Worm (Caenorhabditis elegans): ENCODE data around the gene F53C3.6.

The F53C3.6 gene

DNA sequence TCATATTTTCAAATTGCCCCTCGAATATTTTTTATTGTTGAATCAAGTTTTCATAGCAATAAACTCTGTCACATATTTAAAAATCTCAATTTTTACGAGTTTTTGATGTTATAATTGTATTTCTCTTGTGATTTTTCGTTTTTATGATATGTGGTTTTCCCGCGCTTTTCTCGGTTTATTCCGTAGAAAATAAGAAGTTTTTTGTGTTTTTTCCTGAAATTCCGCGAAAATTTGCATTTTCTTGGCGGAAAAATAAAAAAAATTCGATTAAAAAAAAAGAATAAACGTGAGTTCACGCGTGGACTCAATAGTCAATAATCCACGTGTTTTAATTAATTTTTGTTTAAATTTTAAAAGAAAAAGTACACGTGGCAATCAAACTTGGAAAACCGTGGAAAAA, 38.0 kb downstream of the F53C3.6 start:
- TF ChIP-seq F33H1.4 (GFP tag; IDR thresholded peaks at IDR 0.05) (peak; percentile 62), hrde-1 (tag; optimal IDR thresholded peaks at IDR 0.05; ENCODE audit: borderline replicate concordance) (peak; percentile 33), lsl-1 (GFP tag; optimal IDR thresholded peaks at IDR 0.05) (peak; percentile 46), madf-3 (GFP tag; IDR thresholded peaks at IDR 0.05) (no peak), lir-1 (GFP tag; conservative IDR thresholded peaks at IDR 0.05) (no peak), dpl-1 (GFP tag; optimal IDR thresholded peaks at IDR 0.05) (peak; percentile 33), D2030.7 (GFP tag; IDR thresholded peaks at IDR 0.05) (peak; percentile 49), hsf-1 (GFP tag; IDR thresholded peaks at IDR 0.05) (peak; percentile 69; the same call in 1 of the 2 replicates), nhr-179 (tag; optimal IDR thresholded peaks at IDR 0.05) (no peak), F57C9.4 (tag; optimal IDR thresholded peaks at IDR 0.05) (no peak), ztf-18 (tag; optimal IDR thresholded peaks at IDR 0.05) (no peak), madf-6 (GFP tag; IDR thresholded peaks at IDR 0.05) (peak; percentile 77), madf-8 (GFP tag; conservative IDR thresholded peaks at IDR 0.05) (peak; percentile 82), xnd-1 (tag; optimal IDR thresholded peaks at IDR 0.05) (peak; percentile 62), ceh-91 (GFP tag; IDR thresholded peaks at IDR 0.05) (peak; percentile 67; the same call in 1 of the 2 replicates), snpc-3.4 (tag; optimal IDR thresholded peaks at IDR 0.05) (peak; percentile 31), attf-5 (GFP tag; optimal IDR thresholded peaks at IDR 0.05) (no peak), nfya-2 (GFP tag; IDR thresholded peaks at IDR 0.05) (no peak), F57A8.1 (GFP tag; optimal IDR thresholded peaks at IDR 0.05) (no peak), him-1 (tag; optimal IDR thresholded peaks at IDR 0.05) (peak; percentile 26), efl-1 (GFP tag; optimal IDR thresholded peaks at IDR 0.05) (peak; percentile 82), egrh-3 (GFP tag; IDR thresholded peaks at IDR 0.05) (no peak), C06A6.2 (GFP tag; conservative IDR thresholded peaks at IDR 0.05) (no peak)

ce11 chrII:3947404-3947803, 49.5 kb downstream of the F53C3.6 start:
- no peak for TF ChIP-seq F37B4.10 (GFP tag; IDR thresholded peaks at IDR 0.05)
- TF ChIP-seq nhr-27 (tag; optimal IDR thresholded peaks at IDR 0.05), result no peak
- no peak for TF ChIP-seq attf-3 (GFP tag; conservative IDR thresholded peaks at IDR 0.05)

DNA sequence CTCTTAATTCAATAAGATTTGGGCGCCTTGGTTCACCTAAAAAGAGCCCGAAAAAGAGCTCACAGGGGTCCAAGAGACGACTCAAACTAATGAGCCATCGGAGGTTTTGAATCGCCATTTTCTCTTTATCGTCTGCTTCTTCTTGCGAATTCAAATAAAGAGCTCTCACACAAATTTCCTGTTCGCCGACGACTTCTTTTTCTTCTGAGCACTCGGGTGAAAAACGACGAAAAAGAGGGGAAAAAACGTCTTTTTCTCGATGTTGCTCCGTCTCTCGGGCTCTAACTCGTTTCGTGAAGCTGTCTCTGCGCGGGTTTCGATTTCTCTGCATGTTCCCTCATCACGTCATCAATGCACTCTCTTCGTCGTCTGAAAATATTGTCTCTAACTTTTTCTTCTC, 50.6 kb downstream of the F53C3.6 start:
- no peak for TF ChIP-seq ztf-6 (GFP tag; IDR thresholded peaks at IDR 0.05)
- TF ChIP-seq ztf-28 (GFP tag; IDR thresholded peaks at IDR 0.05), result no peak
- no peak for TF ChIP-seq hrde-1 (tag; optimal IDR thresholded peaks at IDR 0.05; ENCODE audit: borderline replicate concordance)
- TF ChIP-seq zim-3 (tag; optimal IDR thresholded peaks at IDR 0.05), result no peak

DNA sequence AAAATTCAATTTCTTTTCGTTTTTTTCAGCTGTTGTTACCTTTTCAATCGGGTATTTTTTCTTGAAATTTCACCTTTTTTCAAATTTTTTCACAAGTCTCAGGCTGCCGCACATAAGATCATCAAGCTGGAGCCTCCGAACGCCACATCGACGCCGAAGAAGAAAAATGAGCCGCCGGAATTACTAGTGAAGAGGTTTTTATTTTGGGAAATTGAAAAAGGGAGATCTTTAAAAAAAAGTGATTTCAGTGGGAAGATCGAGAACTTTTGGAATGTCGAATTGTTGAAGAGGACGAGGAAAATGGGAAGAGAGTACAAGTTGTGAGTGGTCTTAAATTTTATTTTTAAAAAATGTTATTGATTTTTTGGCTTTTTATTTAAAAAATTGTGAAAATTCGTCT, 52.1 kb downstream of the F53C3.6 start, which contains the start of gene sea-2:
Gene sea-2, plus strand, starts transcription at position 301 of the 400 bp plus-strand sequence.
- TF ChIP-seq Y79H2A.3 (GFP tag; conservative IDR thresholded peaks at IDR 0.05) (no peak), F23B12.7 (tag; optimal IDR thresholded peaks at IDR 0.05; ENCODE audit: insufficient read depth) (no peak), aptf-2 (GFP tag; conservative IDR thresholded peaks at IDR 0.05) (no peak), D2030.7 (GFP tag; IDR thresholded peaks at IDR 0.05) (no peak), C17E4.6 (GFP tag; IDR thresholded peaks at IDR 0.05) (no peak), F57A8.1 (GFP tag; optimal IDR thresholded peaks at IDR 0.05) (no peak)
